Comparison of ENCODE assay signal across 4 fruit fly cellular contexts in genomic region chr3R:21184373-21185132, dm6.
TF ChIP-seq lines count a peak whose summit lies in the region.

No protein-coding gene starts in this region.

TF ChIP-seq in whole organism, adult, 20 proteins besides CTCF, POLR2A, EP300 and RAD21 (continued from another document):
- TF ChIP-seq CG14711 (tag; optimal IDR thresholded peaks at IDR 0.05; lab: Kevin White, UChicago) = no peak
- TF ChIP-seq Crg-1 (GFP tag; optimal IDR thresholded peaks at IDR 0.05; lab: Kevin White, UChicago) = no peak

TF ChIP-seq in whole organism, embryonic, 481 proteins besides CTCF, POLR2A, EP300 and RAD21 (continued from another document and continues in another):
- peak; percentile 62 for TF ChIP-seq CG18262 (tag; optimal IDR thresholded peaks at IDR 0.05; lab: Kevin White, UChicago)
- TF ChIP-seq CG31365 (tag; optimal IDR thresholded peaks at IDR 0.05; lab: Kevin White, UChicago) = peak; percentile 99
- peak; percentile 77 for TF ChIP-seq repo (GFP tag; optimal IDR thresholded peaks at IDR 0.05; lab: Kevin White, UChicago)
- peak; percentile 15 for TF ChIP-seq CG33557 (GFP tag; optimal IDR thresholded peaks at IDR 0.05; lab: Kevin White, UChicago)
- TF ChIP-seq so (GFP tag; IDR thresholded peaks at IDR 0.05; lab: Robert Waterston, UW) = peak; percentile 79; the same call in 2 of the 3 replicates
- TF ChIP-seq dmrt99B (tag; optimal IDR thresholded peaks at IDR 0.05; lab: Kevin White, UChicago) = peak; percentile 62
- peak; percentile 80 for TF ChIP-seq Dek (tag; optimal IDR thresholded peaks at IDR 0.05; lab: Kevin White, UChicago)
- peak; percentile 22 for TF ChIP-seq Hey (tag; optimal IDR thresholded peaks at IDR 0.05; lab: Kevin White, UChicago)
- peak; percentile 72 for TF ChIP-seq NC2β (GFP tag; optimal IDR thresholded peaks at IDR 0.05; lab: Kevin White, UChicago)
- peak; percentile 60; the same call in 1 of the 2 replicates for TF ChIP-seq klu (GFP tag; IDR thresholded peaks at IDR 0.05; lab: Robert Waterston, UW)
- peak; percentile 72 for TF ChIP-seq E2f1 (GFP tag; IDR thresholded peaks at IDR 0.05; lab: Robert Waterston, UW)
- TF ChIP-seq btn (GFP tag; optimal IDR thresholded peaks at IDR 0.05; lab: Kevin White, UChicago) = peak; percentile 53
- TF ChIP-seq TFAM (GFP tag; optimal IDR thresholded peaks at IDR 0.05; lab: Kevin White, UChicago) = no peak
- TF ChIP-seq peb (GFP tag; IDR thresholded peaks at IDR 0.05; lab: Robert Waterston, UW) = no peak
- TF ChIP-seq bcd (GFP tag; optimal IDR thresholded peaks at IDR 0.05; lab: Kevin White, UChicago) = peak; percentile 78
- peak; percentile 54 for TF ChIP-seq CG4328 (GFP tag; optimal IDR thresholded peaks at IDR 0.05; lab: Kevin White, UChicago)
- TF ChIP-seq da (GFP tag; optimal IDR thresholded peaks at IDR 0.05; lab: Kevin White, UChicago) = peak; percentile 69
- TF ChIP-seq fd102C (GFP tag; optimal IDR thresholded peaks at IDR 0.05; lab: Kevin White, UChicago) = peak; percentile 25
- peak in 1 of 2 experiments; percentile 81 for TF ChIP-seq Dfd (GFP tag; optimal IDR thresholded peaks at IDR 0.05; lab: Kevin White, UChicago)
- TF ChIP-seq trem (tag; optimal IDR thresholded peaks at IDR 0.05; lab: Kevin White, UChicago) = peak; percentile 50
- peak; percentile 73 for TF ChIP-seq CG9817 (tag; optimal IDR thresholded peaks at IDR 0.05; lab: Kevin White, UChicago)
- peak; percentile 81 for TF ChIP-seq lab (GFP tag; optimal IDR thresholded peaks at IDR 0.05; lab: Kevin White, UChicago)
- TF ChIP-seq CG8388 (GFP tag; optimal IDR thresholded peaks at IDR 0.05; lab: Kevin White, UChicago) = peak; percentile 26
- TF ChIP-seq lilli (GFP tag; optimal IDR thresholded peaks at IDR 0.05; lab: Kevin White, UChicago) = peak; percentile 69
- TF ChIP-seq Gsc (GFP tag; IDR thresholded peaks at IDR 0.05; lab: Robert Waterston, UW) = no peak
- TF ChIP-seq Myb (GFP tag; optimal IDR thresholded peaks at IDR 0.05; lab: Kevin White, UChicago) = peak; percentile 98
- no peak for TF ChIP-seq hb (GFP tag; IDR thresholded peaks at IDR 0.05; lab: Robert Waterston, UW; ENCODE audit: partially characterized antibody)
- TF ChIP-seq zf30C (GFP tag; optimal IDR thresholded peaks at IDR 0.05; lab: Kevin White, UChicago) = peak; percentile 30
- 0 out of 2 replicates have a peak, but pooled peaks have one; percentile 30 for TF ChIP-seq CG4404 (GFP tag; IDR thresholded peaks at IDR 0.05; lab: Robert Waterston, UW)
- peak; percentile 59 for TF ChIP-seq Side (GFP tag; optimal IDR thresholded peaks at IDR 0.05; lab: Kevin White, UChicago)
- peak; percentile 74 for TF ChIP-seq Camta (GFP tag; optimal IDR thresholded peaks at IDR 0.05; lab: Kevin White, UChicago)
- TF ChIP-seq inv (GFP tag; IDR thresholded peaks at IDR 0.05; lab: Robert Waterston, UW; ENCODE audit: partially characterized antibody) = no peak; the same call in 1 of the 2 replicates
- peak; percentile 79 for TF ChIP-seq sqz (GFP tag; optimal IDR thresholded peaks at IDR 0.05; lab: Kevin White, UChicago)
- TF ChIP-seq CHES-1-like (GFP tag; optimal IDR thresholded peaks at IDR 0.05; lab: Kevin White, UChicago) = peak; percentile 58
- TF ChIP-seq CG33213 (GFP tag; optimal IDR thresholded peaks at IDR 0.05; lab: Kevin White, UChicago) = peak; percentile 86
- TF ChIP-seq Hsf (GFP tag; optimal IDR thresholded peaks at IDR 0.05; lab: Kevin White, UChicago) = peak; percentile 80
- TF ChIP-seq nau (GFP tag; optimal IDR thresholded peaks at IDR 0.05; lab: Kevin White, UChicago) = peak; percentile 40
- peak; percentile 76 for TF ChIP-seq CG13775 (GFP tag; optimal IDR thresholded peaks at IDR 0.05; lab: Kevin White, UChicago)
- TF ChIP-seq luna (GFP tag; optimal IDR thresholded peaks at IDR 0.05; lab: Kevin White, UChicago) = peak; percentile 2
- peak; percentile 64 for TF ChIP-seq grau (tag; optimal IDR thresholded peaks at IDR 0.05; lab: Kevin White, UChicago)
- peak in 1 of 3 experiments; percentile 31 for TF ChIP-seq lola (GFP tag; optimal IDR thresholded peaks at IDR 0.05; lab: Kevin White, UChicago)
- TF ChIP-seq CG9727 (GFP tag; optimal IDR thresholded peaks at IDR 0.05; lab: Kevin White, UChicago) = peak; percentile 74

TF ChIP-seq in whole organism, prepupa, 60 proteins besides CTCF, POLR2A, EP300 and RAD21 (continued from another document):
- TF ChIP-seq achi (GFP tag; optimal IDR thresholded peaks at IDR 0.05; lab: Kevin White, UChicago) (no peak), CG3919 (GFP tag; optimal IDR thresholded peaks at IDR 0.05; lab: Kevin White, UChicago) (peak; percentile 63), CG3032 (tag; optimal IDR thresholded peaks at IDR 0.05; lab: Kevin White, UChicago) (peak; percentile 50), CG34406 (GFP tag; optimal IDR thresholded peaks at IDR 0.05; lab: Kevin White, UChicago) (peak; percentile 6), Met (GFP tag; optimal IDR thresholded peaks at IDR 0.05; lab: Kevin White, UChicago) (peak; percentile 57), CG32006 (GFP tag; optimal IDR thresholded peaks at IDR 0.05; lab: Kevin White, UChicago) (peak; percentile 36), cyc (GFP tag; optimal IDR thresholded peaks at IDR 0.05; lab: Kevin White, UChicago) (peak; percentile 65), fd85E (GFP tag; optimal IDR thresholded peaks at IDR 0.05; lab: Kevin White, UChicago) (no peak), CG8119 (GFP tag; IDR thresholded peaks at IDR 0.05; lab: Robert Waterston, UW) (no peak), Eip75B (GFP tag; optimal IDR thresholded peaks at IDR 0.05; lab: Kevin White, UChicago) (peak; percentile 28), dac (GFP tag; optimal IDR thresholded peaks at IDR 0.05; lab: Kevin White, UChicago) (peak; percentile 56), Sox102F (GFP tag; optimal IDR thresholded peaks at IDR 0.05; lab: Kevin White, UChicago) (no peak), Hr4 (GFP tag; optimal IDR thresholded peaks at IDR 0.05; lab: Kevin White, UChicago) (peak; percentile 53), Eip78C (GFP tag; lab: Kevin White, UChicago) (peak; percentile 67), salr (GFP tag; optimal IDR thresholded peaks at IDR 0.05; lab: Kevin White, UChicago) (peak in 1 of 2 experiments; percentile 34), Smox (GFP tag; optimal IDR thresholded peaks at IDR 0.05; lab: Kevin White, UChicago) (peak; percentile 3), eg (GFP tag; IDR thresholded peaks at IDR 0.05; lab: Robert Waterston, UW) (no peak), Sox14 (GFP tag; optimal IDR thresholded peaks at IDR 0.05; lab: Kevin White, UChicago) (peak; percentile 56), lz (GFP tag; optimal IDR thresholded peaks at IDR 0.05; lab: Kevin White, UChicago) (peak; percentile 50), CG11762 (GFP tag; optimal IDR thresholded peaks at IDR 0.05; lab: Kevin White, UChicago; ENCODE audit: insufficient read depth) (peak; percentile 3), spab (GFP tag; optimal IDR thresholded peaks at IDR 0.05; lab: Kevin White, UChicago) (no peak), CG6792 (GFP tag; optimal IDR thresholded peaks at IDR 0.05; lab: Kevin White, UChicago) (peak; percentile 15), esn (GFP tag; optimal IDR thresholded peaks at IDR 0.05; lab: Kevin White, UChicago) (peak; percentile 56), ss (GFP tag; optimal IDR thresholded peaks at IDR 0.05; lab: Kevin White, UChicago) (no peak), dsx (GFP tag; optimal IDR thresholded peaks at IDR 0.05; lab: Kevin White, UChicago; ENCODE audit: poor library complexity, severe bottlenecking) (peak; percentile 16), Ets96B (tag; optimal IDR thresholded peaks at IDR 0.05; lab: Kevin White, UChicago) (peak; percentile 10), Ets21C (GFP tag; optimal IDR thresholded peaks at IDR 0.05; lab: Kevin White, UChicago) (no peak)

TF ChIP-seq in whole organism, wandering third instar larva, 38 proteins besides CTCF, POLR2A, EP300 and RAD21 (continued from another document):
- no peak for TF ChIP-seq dsf (GFP tag; optimal IDR thresholded peaks at IDR 0.05; lab: Kevin White, UChicago; ENCODE audit: borderline replicate concordance)
- TF ChIP-seq Jra (GFP tag; optimal IDR thresholded peaks at IDR 0.05; lab: Kevin White, UChicago) = no peak
- TF ChIP-seq Mio (GFP tag; optimal IDR thresholded peaks at IDR 0.05; lab: Kevin White, UChicago) = no peak
- peak; percentile 11 for TF ChIP-seq OdsH (GFP tag; optimal IDR thresholded peaks at IDR 0.05; lab: Kevin White, UChicago)
- peak; percentile 65 for TF ChIP-seq N (GFP tag; optimal IDR thresholded peaks at IDR 0.05; lab: Kevin White, UChicago)
- TF ChIP-seq pan (optimal IDR thresholded peaks at IDR 0.05; lab: Kevin White, UChicago) = no peak
- TF ChIP-seq rgr (GFP tag; optimal IDR thresholded peaks at IDR 0.05; lab: Kevin White, UChicago) = peak; percentile 47
- TF ChIP-seq HLH106 (tag; optimal IDR thresholded peaks at IDR 0.05; lab: Kevin White, UChicago) = peak; percentile 44
- TF ChIP-seq Abd-B (GFP tag; optimal IDR thresholded peaks at IDR 0.05; lab: Kevin White, UChicago) = no peak
- peak; percentile 15 for TF ChIP-seq dmrt93B (GFP tag; optimal IDR thresholded peaks at IDR 0.05; lab: Kevin White, UChicago)
- TF ChIP-seq brk (GFP tag; optimal IDR thresholded peaks at IDR 0.05; lab: Kevin White, UChicago) = no peak
- TF ChIP-seq lola (GFP tag; optimal IDR thresholded peaks at IDR 0.05; lab: Kevin White, UChicago) = no peak
- no peak for TF ChIP-seq dl (GFP tag; optimal IDR thresholded peaks at IDR 0.05; lab: Kevin White, UChicago; ENCODE audit: insufficient read depth in 1 of 2, partially characterized antibody in 2 of 2)
